Worm (Caenorhabditis elegans) whole organism, L1 larva: ENCODE measurements around the gene iffb-1.

Experiments used
- aly-2 ChIP-seq: fragments of 150-350 bp; optimal IDR thresholded peaks from 2 replicates; lab custom pipeline; 2014; ENCODE audit warnings: missing biosample characterization, missing genetic modification characterization
- elt-3 ChIP-seq, 6 experiments: fragments of 150-350 bp in 1 of 6; sonication (generic microtip); optimal IDR thresholded peaks; 2 replicates each; lab custom pipeline; 2017 to 2018; ENCODE audit warnings: missing biosample characterization in 6 of 6, missing genetic modification characterization in 6 of 6, inconsistent platforms in 1 of 6
- ets-5 ChIP-seq: fragments of 200-800 bp; sonication (Bioruptor generic); IDR thresholded peaks from 2 replicates; pipeline ENCODE4 v1.3.6; 2022; ENCODE audit warnings: missing genetic modification characterization, missing compliant biosample characterization
- fos-1 ChIP-seq: fragments of 150-350 bp; optimal IDR thresholded peaks from 2 replicates; lab custom pipeline; 2014; ENCODE audit warnings: missing biosample characterization, missing genetic modification characterization
- lin-13 ChIP-seq: fragments of 150-350 bp; optimal IDR thresholded peaks from 2 replicates; lab custom pipeline; 2014; ENCODE audit warnings: missing biosample characterization, missing genetic modification reagents, missing genetic modification characterization
- mef-2 ChIP-seq: fragments of 150-350 bp; optimal IDR thresholded peaks from 2 replicates; lab custom pipeline; 2014; ENCODE audit warnings: missing biosample characterization, missing genetic modification characterization
- nhr-11 ChIP-seq: fragments of 150-350 bp; optimal IDR thresholded peaks from 2 replicates; lab custom pipeline; 2014; ENCODE audit warnings: missing biosample characterization, missing genetic modification characterization
- nhr-28 ChIP-seq: fragments of 150-350 bp; optimal IDR thresholded peaks from 2 replicates; lab custom pipeline; 2014; ENCODE audit warnings: missing biosample characterization, missing genetic modification characterization
- skn-1 ChIP-seq: fragments of 150-350 bp; optimal IDR thresholded peaks from 2 replicates; lab custom pipeline; 2014; ENCODE audit warnings: missing biosample characterization, missing genetic modification characterization

ce11 chrIII:2362648-2363047, 48.4 kb downstream of the iffb-1 start, which contains the start of gene srd-69:
- TF ChIP-seq aly-2 (no peak), skn-1 (tag; lab: Kevin White, UChicago) (no peak), lin-13 (GFP tag; lab: Kevin White, UChicago) (no peak), ets-5 (no peak), nhr-28 (tag; lab: Kevin White, UChicago) (no peak), nhr-11 (tag; lab: Kevin White, UChicago) (no peak), elt-3 (tag; optimal IDR thresholded peaks at IDR 0.05; lab: Kevin White, UChicago) (no peak), fos-1 (tag; lab: Kevin White, UChicago) (no peak), mef-2 (tag; lab: Kevin White, UChicago) (no peak)
